Worm (Caenorhabditis elegans) whole organism, L1 larva: Measurements from ENCODE around the gene del-9.

ENCODE experiments used
- C34B4.2 ChIP-seq: sonication (generic microtip); optimal IDR thresholded peaks from 2 replicates; lab custom pipeline; 2017; ENCODE audit warnings: mild to moderate bottlenecking, missing genetic modification characterization, missing compliant biosample characterization
- blmp-1 ChIP-seq: fragments of 150-350 bp; optimal IDR thresholded peaks from 2 replicates; lab custom pipeline; 2014; ENCODE audit warnings: missing biosample characterization, missing genetic modification characterization
- ceh-8 ChIP-seq: fragments of 200-800 bp; sonication (Bioruptor generic); optimal IDR thresholded peaks from 2 replicates; lab custom pipeline; 2018; ENCODE audit warnings: mild to moderate bottlenecking, missing genetic modification characterization, moderate library complexity, missing compliant biosample characterization
- ceh-82 ChIP-seq, 3 experiments: fragments of 150-350 bp in 1 of 3; sonication (generic microtip) in 2 of 3; optimal IDR thresholded peaks; 2 replicates each; lab custom pipeline; 2014 to 2017; ENCODE audit warnings: missing biosample characterization in 3 of 3, missing genetic modification characterization in 3 of 3
- ces-1 ChIP-seq: fragments of 150-350 bp; optimal IDR thresholded peaks from 2 replicates; lab custom pipeline; 2014; ENCODE audit warnings: missing biosample characterization, missing genetic modification reagents, missing genetic modification characterization
- dsc-1 ChIP-seq: sonication (generic microtip); optimal IDR thresholded peaks from 2 replicates; lab custom pipeline; 2016; ENCODE audit warnings: mild to moderate bottlenecking, missing genetic modification characterization, missing compliant biosample characterization
- egl-13 ChIP-seq: sonication (generic microtip); optimal IDR thresholded peaks from 2 replicates; lab custom pipeline; 2016; ENCODE audit warnings: missing genotype, missing genetic modification reagents, missing genetic modification characterization, missing compliant biosample characterization
- elt-2 ChIP-seq: sonication (generic microtip); optimal IDR thresholded peaks from 2 replicates; lab custom pipeline; 2016; ENCODE audit warnings: missing genetic modification characterization, mild to moderate bottlenecking, inconsistent platforms, missing compliant biosample characterization, missing genetic modification reagents
- elt-3 ChIP-seq, 6 experiments: fragments of 150-350 bp in 1 of 6; sonication (generic microtip); optimal IDR thresholded peaks; 2 replicates each; lab custom pipeline; 2017 to 2018; ENCODE audit warnings: missing biosample characterization in 6 of 6, missing genetic modification characterization in 6 of 6, inconsistent platforms in 1 of 6
- fkh-10 ChIP-seq: sonication (generic microtip); optimal IDR thresholded peaks from 2 replicates; lab custom pipeline; 2017; ENCODE audit warnings: missing biosample characterization, missing genetic modification reagents, missing genetic modification characterization
- fkh-8 ChIP-seq: sonication (generic microtip); optimal IDR thresholded peaks from 2 replicates; lab custom pipeline; 2016; ENCODE audit warnings: mild to moderate bottlenecking, missing genetic modification characterization, missing compliant biosample characterization
- jun-1 ChIP-seq: fragments of 150-350 bp; optimal IDR thresholded peaks from 2 replicates; lab custom pipeline; 2014; ENCODE audit warnings: missing biosample characterization, missing genetic modification reagents, missing genetic modification characterization
- lin-14 ChIP-seq: fragments of 200-800 bp; sonication (Bioruptor generic); optimal IDR thresholded peaks from 2 replicates; lab custom pipeline; 2018; ENCODE audit warnings: mild to moderate bottlenecking, missing genetic modification characterization, moderate library complexity, missing compliant biosample characterization
- lin-35 ChIP-seq, 2 experiments: fragments of 150-350 bp; optimal IDR thresholded peaks; 2 replicates each; lab custom pipeline; 2014; ENCODE audit warnings: missing biosample characterization in 2 of 2, missing genetic modification characterization in 2 of 2, missing genetic modification reagents in 2 of 2
- lir-3 ChIP-seq: sonication (generic microtip); optimal IDR thresholded peaks from 2 replicates; lab custom pipeline; 2016; ENCODE audit warnings: mild to moderate bottlenecking, missing genetic modification characterization, moderate library complexity, missing compliant biosample characterization; ENCODE audit not compliant: poor library complexity
- lsy-2 ChIP-seq, 2 experiments: fragments of 150-350 bp; optimal IDR thresholded peaks; 2 replicates each; lab custom pipeline; 2014; ENCODE audit warnings: missing biosample characterization in 2 of 2, missing genetic modification characterization in 2 of 2
- mab-9 ChIP-seq: fragments of 200-800 bp; sonication (Bioruptor generic); IDR thresholded peaks from 2 replicates; pipeline ENCODE4 v1.3.6; 2022; ENCODE audit warnings: missing genetic modification reagents, missing genetic modification characterization, missing compliant biosample characterization
- mep-1 ChIP-seq: fragments of 150-350 bp; optimal IDR thresholded peaks from 2 replicates; lab custom pipeline; 2014; ENCODE audit warnings: missing biosample characterization, missing genetic modification characterization
- nhr-20 ChIP-seq: sonication (generic microtip); optimal IDR thresholded peaks from 2 replicates; lab custom pipeline; 2016; ENCODE audit warnings: mild to moderate bottlenecking, missing genetic modification characterization, missing compliant biosample characterization
- nhr-237 ChIP-seq: fragments of 150-350 bp; optimal IDR thresholded peaks from 2 replicates; lab custom pipeline; 2014; ENCODE audit warnings: missing biosample characterization, missing genetic modification characterization
- nhr-28 ChIP-seq: fragments of 150-350 bp; optimal IDR thresholded peaks from 2 replicates; lab custom pipeline; 2014; ENCODE audit warnings: missing biosample characterization, missing genetic modification characterization
- nhr-47 ChIP-seq: sonication (generic microtip); optimal IDR thresholded peaks from 2 replicates; lab custom pipeline; 2016; ENCODE audit warnings: mild to moderate bottlenecking, missing genetic modification characterization, moderate library complexity, missing compliant biosample characterization
- nhr-71 ChIP-seq: sonication (generic microtip); optimal IDR thresholded peaks from 2 replicates; lab custom pipeline; 2016; ENCODE audit warnings: mild to moderate bottlenecking, missing genetic modification characterization, moderate library complexity, missing compliant biosample characterization
- nhr-77 ChIP-seq: fragments of 150-350 bp; optimal IDR thresholded peaks from 2 replicates; lab custom pipeline; 2014; ENCODE audit warnings: missing biosample characterization, missing genetic modification characterization
- nhr-85 ChIP-seq: sonication (generic microtip); peaks from one replicate; lab custom pipeline; 2016; ENCODE audit warnings: missing genetic modification characterization, inconsistent platforms, missing compliant biosample characterization
- nhr-90 ChIP-seq: sonication (generic microtip); optimal IDR thresholded peaks from 2 replicates; lab custom pipeline; 2016; ENCODE audit warnings: mild to moderate bottlenecking, missing genetic modification characterization, missing compliant biosample characterization; ENCODE audit not compliant: poor library complexity
- pax-3 ChIP-seq: fragments of 200-800 bp; sonication (Bioruptor generic); optimal IDR thresholded peaks from 2 replicates; lab custom pipeline; 2018; ENCODE audit warnings: mild to moderate bottlenecking, missing genetic modification characterization, moderate library complexity, missing compliant biosample characterization
- pqm-1 ChIP-seq: sonication (generic microtip); optimal IDR thresholded peaks from 3 replicates; lab custom pipeline; 2017; ENCODE audit warnings: missing biosample characterization, missing genetic modification characterization
- sox-4 ChIP-seq: sonication (generic microtip); optimal IDR thresholded peaks from 2 replicates; lab custom pipeline; 2016; ENCODE audit warnings: missing genetic modification characterization, missing compliant biosample characterization
- tbx-2 ChIP-seq: sonication (generic microtip); optimal IDR thresholded peaks from 2 replicates; lab custom pipeline; 2016; ENCODE audit warnings: missing genetic modification characterization, missing compliant biosample characterization
- tlp-1 ChIP-seq: fragments of 150-350 bp; optimal IDR thresholded peaks from 2 replicates; lab custom pipeline; 2014; ENCODE audit warnings: missing biosample characterization, missing genetic modification characterization
- unc-130 ChIP-seq: fragments of 150-350 bp; optimal IDR thresholded peaks from 2 replicates; lab custom pipeline; 2017; ENCODE audit warnings: missing biosample characterization, missing genetic modification characterization, inconsistent platforms
- unc-30 ChIP-seq: sonication (generic microtip); optimal IDR thresholded peaks from 2 replicates; lab custom pipeline; 2017; ENCODE audit warnings: missing biosample characterization, missing genetic modification characterization
- unc-62 ChIP-seq: fragments of 150-350 bp; optimal IDR thresholded peaks from 2 replicates; lab custom pipeline; 2014; ENCODE audit warnings: missing biosample characterization, missing genetic modification reagents, missing genetic modification characterization
- ztf-11 ChIP-seq, 2 experiments: sonication (generic microtip); optimal IDR thresholded peaks; 2 replicates each; lab custom pipeline; 2016 to 2017; ENCODE audit warnings: missing genetic modification characterization in 2 of 2, missing biosample characterization in 1 of 2, missing compliant biosample characterization in 1 of 2
- ztf-4 ChIP-seq: fragments of 150-350 bp; optimal IDR thresholded peaks from 2 replicates; lab custom pipeline; 2014; ENCODE audit warnings: missing biosample characterization, missing genetic modification characterization

Gene del-9

DNA sequence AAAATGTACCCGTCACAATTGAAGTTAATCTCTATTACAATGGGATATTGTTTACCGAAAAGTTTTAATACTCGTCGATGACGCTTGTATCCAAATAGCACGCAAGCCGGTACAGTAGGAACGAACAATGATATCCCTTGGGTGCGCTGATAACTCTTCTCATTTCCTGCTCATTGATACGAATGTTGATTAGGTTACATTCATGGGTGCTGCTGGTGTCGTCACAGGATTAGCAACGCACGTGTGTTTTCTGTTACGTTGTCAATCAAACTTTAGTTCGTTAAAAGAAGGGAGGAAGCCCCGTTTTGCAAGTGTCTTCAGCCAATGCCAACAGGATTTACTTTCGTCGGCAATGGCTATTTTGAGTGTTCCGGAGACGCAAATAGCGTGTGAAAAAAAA, 33.7 kb downstream of the del-9 start:
- TF ChIP-seq nhr-71 (tag; lab: Kevin White, UChicago) (peak; percentile 28), fkh-8 (peak; percentile 81), ceh-8 (no peak), pax-3 (peak; percentile 7), nhr-47 (tag; lab: Kevin White, UChicago) (peak; percentile 25), sox-4 (tag; lab: Kevin White, UChicago) (peak; percentile 44), dsc-1 (tag; lab: Kevin White, UChicago) (peak; percentile 93), egl-13 (tag; lab: Kevin White, UChicago) (peak; percentile 3), C34B4.2 (no peak)
- TF ChIP-seq, all 84 proteins: peak for 7

DNA sequence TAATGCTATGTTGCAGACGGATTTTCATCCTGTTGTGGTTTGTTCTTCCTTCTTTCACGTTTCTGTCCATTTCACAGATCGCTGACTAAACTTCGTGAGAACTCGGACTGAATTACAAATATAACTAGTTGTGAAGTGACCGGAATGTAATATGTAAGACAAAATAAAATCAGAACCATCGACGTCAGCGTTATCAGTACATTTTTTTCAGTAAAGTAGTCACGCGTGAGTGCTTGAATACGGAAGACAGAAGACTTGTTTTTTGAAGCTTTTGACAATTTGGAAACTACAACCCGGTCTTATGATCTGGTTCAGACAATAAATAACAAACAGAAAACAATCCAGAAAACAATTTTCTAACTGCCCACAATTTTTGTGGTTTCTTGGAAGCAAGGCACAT, 35.3 kb downstream of the del-9 start:
- peak; percentile 75 for TF ChIP-seq fkh-8
- no peak for TF ChIP-seq lir-3
- peak; percentile 32 for TF ChIP-seq nhr-47 (tag; lab: Kevin White, UChicago)
- TF ChIP-seq blmp-1 (tag; lab: Kevin White, UChicago): no peak
- TF ChIP-seq nhr-237 (tag; lab: Kevin White, UChicago): no peak
- TF ChIP-seq nhr-71 (tag; lab: Kevin White, UChicago): peak; percentile 53
- peak; percentile 5 for TF ChIP-seq fkh-10 (GFP tag; lab: Kevin White, UChicago)
- peak; percentile 11 for TF ChIP-seq lin-14 (GFP tag; lab: Kevin White, UChicago)
- TF ChIP-seq nhr-20 (tag; lab: Kevin White, UChicago): peak; percentile 7
- no peak for TF ChIP-seq ces-1 (GFP tag; lab: Kevin White, UChicago)

DNA sequence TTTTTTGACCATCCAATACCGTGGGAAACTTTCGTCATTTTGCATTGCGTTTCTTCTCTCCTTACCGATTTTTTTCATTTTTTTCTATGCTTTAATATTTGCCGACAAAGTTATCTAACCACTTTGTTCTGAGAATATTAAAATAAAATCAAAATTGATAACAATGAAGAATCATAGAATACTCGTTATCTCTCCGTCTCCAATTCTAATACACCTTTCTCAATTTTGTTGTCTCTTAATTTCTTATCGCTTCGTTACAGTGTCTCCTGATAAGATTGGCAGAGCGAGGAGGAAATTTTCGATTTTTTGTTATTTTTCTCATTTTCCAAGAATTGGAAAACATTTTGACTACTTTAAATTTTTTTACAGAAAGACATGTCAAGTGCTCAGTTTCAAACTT, 40.9 kb downstream of the del-9 start, which contains the start of gene ckc-1:
Gene ckc-1, plus strand, starts transcription at position 368 of the 400 bp plus-strand sequence.
- TF ChIP-seq unc-62 (GFP tag; lab: Kevin White, UChicago) (no peak), lin-14 (GFP tag; lab: Kevin White, UChicago) (peak; percentile 29), ztf-4 (tag; lab: Kevin White, UChicago) (no peak), pqm-1 (tag; lab: Kevin White, UChicago) (peak; percentile 87), mab-9 (GFP tag; lab: Robert Waterston, UW) (no peak), nhr-237 (tag; lab: Kevin White, UChicago) (no peak), tbx-2 (tag; lab: Kevin White, UChicago) (no peak), nhr-71 (tag; lab: Kevin White, UChicago) (peak; percentile 10), pax-3 (no peak), jun-1 (tag; lab: Kevin White, UChicago) (no peak), nhr-85 (tag; lab: Kevin White, UChicago) (no peak), unc-130 (tag; lab: Kevin White, UChicago) (no peak), elt-3 (tag; optimal IDR thresholded peaks at IDR 0.05; lab: Kevin White, UChicago) (peak in 3 of 6 experiments; percentile 13 to 63 (median 33)), elt-2 (tag; lab: Kevin White, UChicago) (peak; percentile 98), nhr-20 (tag; lab: Kevin White, UChicago) (no peak), ztf-11 (tag; optimal IDR thresholded peaks at IDR 0.05; lab: Kevin White, UChicago) (no peak), nhr-90 (tag; lab: Kevin White, UChicago) (peak; percentile 31), ceh-82 (tag; optimal IDR thresholded peaks at IDR 0.05; lab: Kevin White, UChicago) (no peak), unc-30 (tag; lab: Kevin White, UChicago) (no peak), mep-1 (peak; percentile 6), lsy-2 (tag; optimal IDR thresholded peaks at IDR 0.05; lab: Kevin White, UChicago) (peak in 1 of 2 experiments; percentile 36), lin-35 (GFP tag; optimal IDR thresholded peaks at IDR 0.05; lab: Kevin White, UChicago) (peak in 1 of 2 experiments; percentile 35), nhr-77 (no peak), tlp-1 (tag; lab: Kevin White, UChicago) (peak; percentile 43), nhr-47 (tag; lab: Kevin White, UChicago) (no peak), nhr-28 (tag; lab: Kevin White, UChicago) (no peak), ceh-8 (no peak)
